Worm (Caenorhabditis elegans): Measurements from ENCODE around the gene dmsr-11.
A peak's percentile ranks its signal among the peaks of the same experiment; 100 is the strongest.

DNA sequence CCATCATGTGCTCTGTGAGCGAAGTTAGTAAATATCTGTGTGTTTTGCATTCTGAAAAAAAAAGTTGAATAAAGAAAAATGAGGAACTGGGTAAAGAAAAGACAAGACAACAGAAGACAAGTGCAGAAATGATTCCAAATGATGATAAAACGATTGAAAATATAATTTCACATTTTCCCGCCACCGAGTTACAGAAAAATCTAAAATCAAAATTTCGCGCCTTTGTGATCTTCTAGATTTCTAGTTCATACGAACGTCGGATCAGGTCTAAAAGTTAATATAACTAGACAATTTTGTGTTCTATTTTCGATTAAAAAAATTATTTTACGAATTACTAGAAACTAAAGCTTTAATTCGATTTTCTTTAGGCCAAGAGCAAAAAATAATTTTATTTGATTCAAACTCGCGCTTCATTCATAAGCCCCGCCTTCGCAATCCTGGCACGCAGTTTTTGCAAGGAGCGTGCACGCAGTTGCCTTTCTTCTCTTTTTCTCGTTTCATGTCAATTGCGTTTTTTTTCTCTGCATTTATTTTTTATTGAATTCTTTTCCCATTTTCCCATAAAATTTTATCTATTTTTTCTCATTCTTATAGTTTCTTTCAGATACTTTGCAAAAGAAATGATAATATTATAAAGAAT lies 18.9 kb downstream of the dmsr-11 start, which contains the start of the genes spn-4 and spe-39:
- TF ChIP-seq unc-130 (GFP tag; optimal IDR thresholded peaks at IDR 0.05) = peak; percentile 70
- TF ChIP-seq F49E8.2 (tag; optimal IDR thresholded peaks at IDR 0.05; ENCODE audit: insufficient read depth) = no peak
- no peak for TF ChIP-seq ztf-22 (GFP tag; optimal IDR thresholded peaks at IDR 0.05)
- no peak for TF ChIP-seq unc-62 (GFP tag; optimal IDR thresholded peaks at IDR 0.05)
- no peak for TF ChIP-seq nfya-2 (GFP tag; IDR thresholded peaks at IDR 0.05)
- TF ChIP-seq K11D2.4 (GFP tag; IDR thresholded peaks at IDR 0.05) = 0 out of 2 replicates have a peak, but pooled peaks have one; percentile 36
- peak; percentile 77 for TF ChIP-seq lsl-1 (GFP tag; optimal IDR thresholded peaks at IDR 0.05)

Data from whole organism, young adult.